Worm (Caenorhabditis elegans) whole organism, mixed stage, embryonic: Measurements from ENCODE around the gene Y38C1AA.19.

Experiments used
- ceh-39 ChIP-seq: fragments of 150-350 bp; optimal IDR thresholded peaks from 2 replicates; lab custom pipeline; 2014; ENCODE audit warnings: missing biosample characterization, missing genetic modification characterization
- elt-3 ChIP-seq: fragments of 150-350 bp; optimal IDR thresholded peaks from 2 replicates; lab custom pipeline; 2014; ENCODE audit warnings: missing biosample characterization, missing genetic modification characterization
- unc-62 ChIP-seq: fragments of 150-350 bp; optimal IDR thresholded peaks from 2 replicates; lab custom pipeline; 2014; ENCODE audit warnings: missing biosample characterization, missing genetic modification reagents, missing genetic modification characterization

DNA sequence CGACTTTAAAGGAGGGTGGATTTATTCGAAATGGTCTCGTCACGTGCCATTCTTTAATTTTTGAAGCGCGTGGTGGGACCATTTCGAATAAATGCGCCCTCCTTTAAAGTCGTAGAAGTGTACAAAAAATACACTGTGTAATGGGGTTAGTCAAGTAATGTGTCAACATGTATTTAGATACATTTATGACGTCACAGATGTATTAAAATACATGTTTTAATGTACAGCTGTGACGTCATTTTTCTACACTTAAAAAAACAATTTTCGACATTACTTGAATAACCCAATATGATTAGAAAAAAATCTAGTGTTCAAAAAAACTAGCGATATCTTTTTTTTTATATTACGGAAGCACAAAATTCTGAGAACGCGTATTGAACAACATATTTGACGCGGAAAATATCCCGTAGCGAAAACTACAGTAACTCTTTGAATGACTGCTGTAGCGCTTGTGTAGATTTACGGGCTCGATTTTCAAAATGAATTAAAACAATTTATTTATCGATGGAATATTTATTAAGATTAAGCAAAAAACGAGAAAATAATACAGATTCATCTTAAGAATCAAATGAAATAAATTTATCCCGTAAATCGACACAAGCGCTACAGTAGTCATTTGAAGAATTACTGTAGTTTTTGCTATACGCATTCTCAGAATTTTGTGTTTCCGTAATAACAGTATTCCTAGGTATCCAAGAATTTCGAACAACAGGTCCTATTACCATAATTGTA is 43.1 kb downstream of the Y38C1AA.19 start, which contains the start of gene gfrp-1:
- TF ChIP-seq ceh-39 (tag; lab: Kevin White, UChicago) = no peak
- TF ChIP-seq elt-3 = no peak
- no peak for TF ChIP-seq unc-62
